Worm (Caenorhabditis elegans): Measurements from ENCODE around the gene golg-4.

golg-4 gene

DNA sequence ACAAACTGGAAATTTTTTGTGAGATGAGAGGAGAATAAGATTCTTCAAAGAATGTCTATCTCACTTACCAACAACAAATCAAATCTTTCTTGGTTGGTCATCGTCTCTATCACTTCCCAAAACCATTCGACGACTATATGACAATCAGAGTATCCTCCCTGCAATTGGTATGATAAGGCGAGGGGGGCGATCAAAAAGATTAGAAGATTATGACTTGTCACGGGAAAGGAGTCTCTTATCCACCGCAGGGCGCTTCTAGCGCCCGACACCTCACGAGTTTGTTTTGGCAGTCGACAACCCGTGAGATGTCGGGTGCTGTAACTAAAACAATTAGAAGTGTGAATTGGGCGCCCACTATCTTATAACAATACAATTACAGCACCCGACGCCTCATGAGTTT, 27.7 kb upstream of the golg-4 start:
- TF ChIP-seq sox-2 (GFP tag; IDR thresholded peaks at IDR 0.05) = no peak

DNA sequence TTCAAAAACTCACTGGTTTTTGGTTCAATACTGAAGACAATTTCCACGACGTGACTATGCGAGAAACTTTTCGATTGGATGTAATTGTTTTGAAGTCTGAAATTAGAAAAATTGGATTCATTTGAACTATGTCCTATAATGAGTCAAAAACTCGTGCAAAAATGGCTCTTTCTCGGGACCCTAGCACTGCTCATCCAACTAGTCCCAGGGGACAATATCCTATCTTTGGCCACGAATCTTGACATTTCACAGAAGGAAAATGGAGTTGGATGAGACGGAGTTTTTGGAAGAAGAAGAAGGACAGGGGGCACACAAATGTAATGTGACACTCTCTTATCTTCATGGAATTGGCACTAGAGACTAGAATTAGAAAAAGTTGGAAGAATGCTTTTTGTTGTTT, 23.5 kb upstream of the golg-4 start:
- TF ChIP-seq ceh-18 (tag; optimal IDR thresholded peaks at IDR 0.05) (no peak), unc-3 (GFP tag; conservative IDR thresholded peaks at IDR 0.05) (no peak), unc-3 (tag; optimal IDR thresholded peaks at IDR 0.05) (peak; percentile 61)

DNA sequence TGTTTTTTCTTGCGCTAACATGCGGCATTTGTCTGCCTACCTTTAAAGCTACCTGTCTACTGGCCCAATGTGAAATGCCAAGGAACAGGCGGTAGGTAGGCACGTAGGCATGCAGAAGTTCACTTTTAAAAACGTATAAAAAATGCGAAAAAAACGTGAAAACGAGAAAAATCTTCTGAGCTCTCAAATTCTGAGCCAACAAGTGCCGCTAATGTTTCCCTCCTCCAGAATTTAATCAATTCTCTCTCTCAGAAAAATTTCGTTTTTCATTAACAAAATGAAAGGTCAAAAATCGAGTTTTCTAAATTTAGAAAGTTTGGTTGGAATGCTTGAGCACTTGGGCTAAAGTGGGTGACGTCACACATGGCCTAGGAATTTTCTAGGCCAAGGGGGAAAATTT, 22.9 kb upstream of the golg-4 start:
- TF ChIP-seq pha-2 (tag; optimal IDR thresholded peaks at IDR 0.05) = no peak
- TF ChIP-seq K09A11.1 (tag; optimal IDR thresholded peaks at IDR 0.05; ENCODE audit: insufficient read depth) = no peak
- no peak for TF ChIP-seq F13H6.1 (tag; optimal IDR thresholded peaks at IDR 0.05)
- no peak for TF ChIP-seq fkh-6 (tag; optimal IDR thresholded peaks at IDR 0.05)
- TF ChIP-seq ceh-2 (tag; optimal IDR thresholded peaks at IDR 0.05) = no peak
- TF ChIP-seq ceh-18 (tag; optimal IDR thresholded peaks at IDR 0.05) = no peak
- no peak for TF ChIP-seq tbx-2 (tag; optimal IDR thresholded peaks at IDR 0.05)
- TF ChIP-seq ztf-16 (tag; optimal IDR thresholded peaks at IDR 0.05) = no peak
- no peak for TF ChIP-seq ahr-1 (tag; optimal IDR thresholded peaks at IDR 0.05)
- TF ChIP-seq pqm-1 (tag; optimal IDR thresholded peaks at IDR 0.05) = no peak
- TF ChIP-seq odd-2 (tag; optimal IDR thresholded peaks at IDR 0.05) = no peak
- no peak for TF ChIP-seq ref-2 (tag; optimal IDR thresholded peaks at IDR 0.05)
- no peak for TF ChIP-seq dmd-4 (tag; optimal IDR thresholded peaks at IDR 0.05; ENCODE audit: borderline replicate concordance)
- no peak for TF ChIP-seq lim-6 (tag; optimal IDR thresholded peaks at IDR 0.05)
- TF ChIP-seq hlh-8 (tag; optimal IDR thresholded peaks at IDR 0.05) = no peak
- TF ChIP-seq eyg-1 (tag; optimal IDR thresholded peaks at IDR 0.05) = no peak

DNA sequence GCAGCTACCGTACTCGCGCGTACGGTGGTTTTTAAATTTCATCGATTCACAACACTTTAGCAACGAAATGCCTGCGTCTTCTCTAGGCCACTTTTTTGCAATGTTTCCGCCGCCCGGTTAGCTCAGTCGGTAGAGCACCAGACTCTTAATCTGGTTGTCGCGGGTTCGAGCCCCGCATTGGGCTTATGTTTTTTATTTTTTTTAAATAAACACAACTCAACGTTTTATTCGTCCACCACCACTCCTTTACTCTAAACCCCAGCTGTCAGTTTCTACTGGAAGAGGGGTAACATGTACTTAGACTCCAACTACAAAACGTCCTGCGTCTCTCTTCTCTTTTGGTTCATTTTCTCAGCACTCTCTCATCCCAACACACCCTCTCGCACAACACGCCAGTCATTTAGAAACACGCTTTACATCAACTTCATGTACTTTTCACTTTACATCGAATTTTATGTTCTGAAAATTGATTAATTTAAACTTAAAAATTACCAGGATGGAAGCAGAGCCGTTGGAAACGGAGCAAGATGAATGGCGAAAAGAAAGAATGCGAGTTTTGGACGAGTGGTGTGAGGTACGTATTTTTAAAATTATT, 15.8 kb upstream of the golg-4 start, which contains the start of the genes elmd-1 and hecw-1:
Gene elmd-1, plus strand, starts transcription at position 494 of the 595 bp plus-strand sequence.
Gene hecw-1, minus strand, starts transcription at position 545 of the 595 bp plus-strand sequence.
- TF ChIP-seq madf-2 (tag; optimal IDR thresholded peaks at IDR 0.05) (no peak), ceh-45 (GFP tag; IDR thresholded peaks at IDR 0.05) (no peak), ceh-31 (tag; optimal IDR thresholded peaks at IDR 0.05) (peak; percentile 26), gmeb-2 (tag; optimal IDR thresholded peaks at IDR 0.05) (no peak), dmd-4 (tag; optimal IDR thresholded peaks at IDR 0.05; ENCODE audit: borderline replicate concordance) (no peak), lim-6 (tag; optimal IDR thresholded peaks at IDR 0.05) (no peak), zip-5 (tag; optimal IDR thresholded peaks at IDR 0.05) (no peak), ets-4 (tag; optimal IDR thresholded peaks at IDR 0.05) (no peak), ztf-16 (tag; optimal IDR thresholded peaks at IDR 0.05) (no peak), unc-55 (GFP tag; optimal IDR thresholded peaks at IDR 0.05) (peak; percentile 70), ahr-1 (tag; optimal IDR thresholded peaks at IDR 0.05) (no peak), ceh-18 (tag; optimal IDR thresholded peaks at IDR 0.05) (peak; percentile 39), nfya-1 (tag; optimal IDR thresholded peaks at IDR 0.05) (peak; percentile 22), che-1 (tag; optimal IDR thresholded peaks at IDR 0.05) (peak; percentile 31), pag-3 (tag; optimal IDR thresholded peaks at IDR 0.05; ENCODE audit: borderline replicate concordance) (no peak), ttx-3 (tag; optimal IDR thresholded peaks at IDR 0.05) (no peak), T23F11.4 (GFP tag; optimal IDR thresholded peaks at IDR 0.05) (no peak), fkh-6 (tag; optimal IDR thresholded peaks at IDR 0.05) (no peak), mec-3 (tag; optimal IDR thresholded peaks at IDR 0.05; ENCODE audit: borderline replicate concordance) (no peak), odd-2 (tag; optimal IDR thresholded peaks at IDR 0.05) (no peak), pax-1 (tag; optimal IDR thresholded peaks at IDR 0.05) (no peak), dve-1 (tag; optimal IDR thresholded peaks at IDR 0.05) (no peak), pros-1 (tag; optimal IDR thresholded peaks at IDR 0.05) (no peak), hlh-13 (GFP tag; optimal IDR thresholded peaks at IDR 0.05) (no peak), fax-1 (tag; optimal IDR thresholded peaks at IDR 0.05) (no peak), ceh-48 (tag; optimal IDR thresholded peaks at IDR 0.05) (no peak), ceh-24 (tag; optimal IDR thresholded peaks at IDR 0.05) (no peak), tbx-2 (tag; optimal IDR thresholded peaks at IDR 0.05) (peak; percentile 63), hlh-15 (tag; optimal IDR thresholded peaks at IDR 0.05) (no peak), elt-2 (tag; optimal IDR thresholded peaks at IDR 0.05) (no peak), sox-4 (tag; optimal IDR thresholded peaks at IDR 0.05) (no peak), elt-4 (tag; optimal IDR thresholded peaks at IDR 0.05) (no peak), hlh-30 (tag; optimal IDR thresholded peaks at IDR 0.05; ENCODE audit: insufficient read depth) (no peak), fkh-10 (GFP tag; optimal IDR thresholded peaks at IDR 0.05) (no peak), syd-9 (tag; optimal IDR thresholded peaks at IDR 0.05) (no peak)
